Worm (Caenorhabditis elegans): Measurements from ENCODE around the gene wht-8.
A peak's percentile ranks its signal among the peaks of the same experiment; 100 is the strongest.

wht-8 gene

DNA sequence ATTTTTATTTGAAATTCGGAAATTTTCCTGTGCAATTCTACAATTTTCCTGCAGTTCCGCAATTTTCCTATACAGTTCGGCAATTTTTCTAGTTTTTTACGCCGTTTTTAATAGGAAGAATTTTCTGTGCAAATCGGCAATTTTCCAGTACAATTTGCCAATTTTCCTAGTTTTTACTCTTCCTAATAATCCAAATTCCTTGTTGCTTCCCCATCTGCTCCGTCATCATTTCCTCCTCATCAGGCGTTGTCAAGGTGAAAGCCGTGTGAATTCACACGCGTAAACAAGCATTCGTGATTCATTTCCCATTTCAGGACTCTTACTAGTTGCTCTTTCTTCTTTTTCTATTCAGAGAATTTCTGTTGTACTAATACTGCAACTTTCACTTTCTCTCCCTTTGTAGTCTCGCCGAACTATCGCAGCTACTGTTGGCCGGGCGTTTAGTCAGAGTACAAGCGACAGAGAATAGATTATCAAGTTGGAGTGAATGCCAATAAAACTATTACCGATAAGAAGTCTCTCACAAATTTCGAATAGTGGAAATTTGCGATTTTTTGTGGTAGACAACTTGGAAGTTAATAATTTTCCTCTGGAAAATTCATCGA, 23.1 kb downstream of the wht-8 start:
- TF ChIP-seq him-1 (tag; optimal IDR thresholded peaks at IDR 0.05) (no peak), W03F9.2 (tag; optimal IDR thresholded peaks at IDR 0.05) (no peak), dao-5 (tag; optimal IDR thresholded peaks at IDR 0.05) (no peak)

DNA sequence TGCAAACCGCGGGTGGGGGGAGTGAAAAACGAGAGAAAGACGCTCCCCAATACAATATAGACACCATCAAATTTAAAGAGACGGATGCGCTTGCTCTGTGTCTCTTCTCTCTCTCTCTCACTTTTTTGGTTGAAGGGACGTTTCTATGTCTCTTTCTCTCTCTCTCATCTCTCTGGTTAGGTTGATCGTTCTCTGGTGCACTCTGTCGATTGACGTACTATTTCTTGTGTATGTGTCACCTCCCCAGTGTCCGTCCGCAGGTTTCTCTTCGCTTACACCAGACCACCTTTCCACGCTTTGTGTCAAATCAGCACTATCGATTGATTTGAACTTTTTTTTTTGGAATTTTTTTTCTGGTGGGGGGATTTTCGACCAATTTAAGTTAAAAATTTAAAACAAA, 24.8 kb downstream of the wht-8 start:
- TF ChIP-seq dao-5 (tag; optimal IDR thresholded peaks at IDR 0.05) (no peak), W03F9.2 (tag; optimal IDR thresholded peaks at IDR 0.05) (peak; percentile 4)

DNA sequence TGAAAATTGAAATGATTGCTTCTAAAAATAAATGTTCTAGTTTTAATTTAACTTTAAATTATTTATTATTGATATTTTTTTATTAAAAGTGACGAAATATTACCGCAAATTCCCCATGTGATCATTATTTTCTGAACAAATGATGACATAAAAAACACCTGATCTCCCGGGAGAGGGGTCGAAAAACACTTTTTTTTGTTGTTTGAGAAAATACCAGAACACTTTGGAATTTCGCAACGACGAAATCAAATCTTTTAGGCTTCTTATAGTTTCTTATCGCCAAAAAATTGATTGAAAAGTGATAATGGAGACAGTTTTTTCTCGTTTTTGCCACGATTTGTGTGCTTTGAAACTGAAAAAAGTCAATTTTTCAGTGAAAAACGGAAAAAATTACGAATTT, 25.7 kb downstream of the wht-8 start:
- TF ChIP-seq dao-5 (tag; optimal IDR thresholded peaks at IDR 0.05) = no peak

DNA sequence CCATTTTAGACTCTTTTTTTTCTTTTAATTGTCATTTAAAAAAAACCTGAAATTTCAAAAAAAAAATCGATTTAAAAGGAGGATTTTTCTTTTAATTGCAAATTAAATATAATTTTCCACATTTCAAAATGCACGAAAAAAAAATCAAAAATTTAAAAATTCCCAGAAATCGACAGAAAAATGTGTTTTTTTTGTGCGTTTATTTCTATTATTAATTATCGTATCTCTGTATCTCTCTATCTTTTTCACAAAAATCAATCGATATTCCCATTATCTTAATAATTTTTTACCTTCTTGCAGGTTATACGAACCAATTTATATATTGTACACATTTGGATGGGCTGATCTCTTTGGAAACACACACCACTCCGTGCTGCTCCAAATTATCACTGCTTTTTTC, 26.2 kb downstream of the wht-8 start, which contains the start of gene rsks-1:
rsks-1 (plus strand) TSS at position 301 of the 400 bp plus-strand sequence.
- TF ChIP-seq dao-5 (tag; optimal IDR thresholded peaks at IDR 0.05) (no peak), W03F9.2 (tag; optimal IDR thresholded peaks at IDR 0.05) (no peak), him-1 (tag; optimal IDR thresholded peaks at IDR 0.05) (no peak)

DNA sequence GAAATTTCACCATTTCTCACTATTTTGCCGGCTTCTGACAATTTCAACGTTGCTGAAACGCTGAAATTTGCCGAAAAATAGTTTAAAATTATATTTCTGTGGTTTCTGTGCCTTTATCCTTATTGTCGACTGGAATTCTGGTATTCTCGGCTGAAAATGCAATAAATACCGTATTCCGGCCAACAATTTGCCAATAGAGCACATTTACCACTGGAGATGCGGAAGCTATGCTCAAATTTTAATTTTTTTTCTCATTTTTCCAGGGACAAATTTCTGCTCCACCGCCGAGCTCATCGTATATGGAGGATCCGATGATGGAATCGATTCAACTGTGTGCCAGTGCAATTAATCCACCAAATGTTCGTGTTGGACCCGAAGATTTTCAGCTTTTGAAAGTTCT, 28.0 kb downstream of the wht-8 start:
- no peak for TF ChIP-seq W03F9.2 (tag; optimal IDR thresholded peaks at IDR 0.05)
- no peak for TF ChIP-seq him-1 (tag; optimal IDR thresholded peaks at IDR 0.05)
- no peak for TF ChIP-seq dao-5 (tag; optimal IDR thresholded peaks at IDR 0.05)

DNA sequence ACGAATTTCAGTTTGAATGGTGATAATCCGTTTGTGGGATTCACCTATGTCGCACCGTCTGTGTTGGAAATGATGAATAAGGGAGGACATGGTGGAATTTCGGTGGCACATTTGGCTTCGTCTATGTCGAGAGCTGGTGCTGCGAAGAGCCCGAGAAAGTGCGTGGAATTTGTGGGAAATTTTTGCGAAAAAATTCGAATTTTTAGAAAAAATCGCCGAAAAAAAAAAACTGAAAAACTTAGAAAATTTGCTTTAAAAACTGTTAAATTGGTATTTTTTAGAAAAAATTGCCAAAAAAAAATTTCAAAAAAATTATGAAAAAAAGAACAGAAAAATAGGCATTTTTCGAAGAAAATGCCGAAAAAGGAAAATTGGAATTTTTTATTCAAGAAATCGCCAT, 30.3 kb downstream of the wht-8 start:
- TF ChIP-seq dao-5 (tag; optimal IDR thresholded peaks at IDR 0.05) (no peak), W03F9.2 (tag; optimal IDR thresholded peaks at IDR 0.05) (no peak), him-1 (tag; optimal IDR thresholded peaks at IDR 0.05) (no peak)

DNA sequence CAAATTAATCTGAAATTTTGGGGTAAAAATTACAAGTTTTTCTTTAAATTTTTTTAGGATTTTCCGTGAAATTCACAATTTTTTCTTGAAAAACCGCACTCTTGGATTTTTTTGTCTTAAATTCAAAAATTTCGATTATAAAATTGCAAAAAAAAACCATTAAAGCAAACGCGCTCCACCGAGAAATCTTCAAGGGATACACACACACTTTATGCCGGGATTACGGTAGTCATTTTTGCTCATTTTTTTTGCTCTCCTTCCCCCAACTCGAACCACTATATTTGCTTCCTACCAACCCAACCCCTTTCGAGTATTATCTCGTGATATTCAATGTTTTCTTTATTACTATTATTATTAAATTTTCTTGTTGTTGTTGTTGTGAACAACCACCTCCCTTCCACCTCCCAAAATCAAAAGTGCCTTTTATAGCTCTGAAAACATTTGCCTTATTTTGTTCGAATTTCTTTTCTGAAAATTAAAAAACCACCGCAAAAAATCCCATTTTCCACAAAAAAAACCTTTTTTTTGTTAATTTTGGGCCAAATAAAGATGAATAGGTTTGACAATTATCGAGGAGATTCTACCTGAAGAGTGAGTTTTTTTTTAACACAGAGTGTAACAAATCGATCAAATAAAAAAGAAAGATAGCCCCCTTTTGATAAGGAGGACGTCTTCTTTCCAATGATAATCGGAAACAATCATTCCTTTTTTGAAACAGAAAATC, 33.3 kb downstream of the wht-8 start, which contains the start of gene Y47D3A.32:
Y47D3A.32 (plus strand) TSS at position 674 of the 724 bp plus-strand sequence.
- no peak for TF ChIP-seq W03F9.2 (tag; optimal IDR thresholded peaks at IDR 0.05)
- TF ChIP-seq him-1 (tag; optimal IDR thresholded peaks at IDR 0.05) = no peak
- no peak for TF ChIP-seq dao-5 (tag; optimal IDR thresholded peaks at IDR 0.05)

DNA sequence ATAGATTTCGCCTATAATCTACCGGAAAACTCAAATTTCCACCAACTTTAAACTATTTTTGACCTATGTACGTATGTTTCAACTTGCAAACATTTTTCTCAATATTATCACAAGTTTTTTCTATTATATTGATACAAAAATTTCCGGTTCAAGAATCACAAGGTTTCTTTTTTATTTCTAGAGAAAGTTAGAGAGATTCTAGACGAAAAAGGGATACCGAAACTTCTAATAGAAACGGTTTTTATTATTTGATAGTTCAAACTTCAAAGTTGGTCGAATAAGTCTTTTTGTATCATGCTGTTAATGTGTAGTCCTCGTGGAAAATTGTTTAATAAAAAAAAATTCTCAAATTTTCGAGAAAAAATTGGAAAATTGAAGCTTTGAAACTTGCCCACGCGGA, 36.5 kb downstream of the wht-8 start:
- TF ChIP-seq dao-5 (tag; optimal IDR thresholded peaks at IDR 0.05) = no peak
- TF ChIP-seq W03F9.2 (tag; optimal IDR thresholded peaks at IDR 0.05) = no peak
- no peak for TF ChIP-seq him-1 (tag; optimal IDR thresholded peaks at IDR 0.05)

DNA sequence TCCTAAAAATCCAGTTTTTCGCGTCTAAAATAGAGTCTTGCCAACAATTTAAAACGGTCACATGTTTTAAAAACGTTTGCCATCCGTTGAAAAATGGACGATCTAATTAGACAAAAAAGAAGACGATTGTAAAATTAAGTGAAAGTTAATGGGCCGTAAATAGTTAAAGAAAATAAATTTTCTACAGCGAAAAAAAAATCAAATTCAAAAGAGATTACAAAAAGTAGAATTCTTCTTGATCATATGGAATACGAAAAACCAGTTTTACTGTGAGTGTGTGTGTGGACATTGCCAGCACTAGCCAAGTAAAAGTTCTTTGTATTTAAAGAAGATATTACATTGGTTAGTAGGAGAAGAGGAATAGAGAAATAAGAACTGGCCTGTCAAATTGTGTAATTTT, 43.5 kb downstream of the wht-8 start:
- TF ChIP-seq him-1 (tag; optimal IDR thresholded peaks at IDR 0.05) (no peak), dao-5 (tag; optimal IDR thresholded peaks at IDR 0.05) (no peak), W03F9.2 (tag; optimal IDR thresholded peaks at IDR 0.05) (no peak)

DNA sequence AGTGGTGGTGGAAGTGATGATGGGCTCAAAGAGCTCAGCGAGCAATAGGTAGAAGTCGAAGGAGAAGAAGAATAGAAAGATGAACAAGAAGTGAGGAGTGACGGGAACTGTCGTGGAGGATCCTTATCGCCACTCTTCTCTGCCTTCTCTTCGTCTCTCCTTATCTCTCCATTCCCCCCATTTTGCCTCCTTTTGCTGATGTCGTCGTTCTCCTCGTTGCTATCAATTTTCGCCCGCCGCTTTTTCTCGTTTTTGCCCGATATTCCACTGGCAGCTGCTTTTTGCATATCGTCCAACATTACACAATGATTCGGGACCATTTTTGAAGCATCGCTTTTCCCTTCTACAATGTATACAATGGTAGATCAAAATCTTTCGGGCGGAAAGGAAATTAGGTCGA, 48.8 kb downstream of the wht-8 start:
- TF ChIP-seq him-1 (tag; optimal IDR thresholded peaks at IDR 0.05) = no peak
- TF ChIP-seq dao-5 (tag; optimal IDR thresholded peaks at IDR 0.05) = no peak
- TF ChIP-seq W03F9.2 (tag; optimal IDR thresholded peaks at IDR 0.05) = no peak

DNA sequence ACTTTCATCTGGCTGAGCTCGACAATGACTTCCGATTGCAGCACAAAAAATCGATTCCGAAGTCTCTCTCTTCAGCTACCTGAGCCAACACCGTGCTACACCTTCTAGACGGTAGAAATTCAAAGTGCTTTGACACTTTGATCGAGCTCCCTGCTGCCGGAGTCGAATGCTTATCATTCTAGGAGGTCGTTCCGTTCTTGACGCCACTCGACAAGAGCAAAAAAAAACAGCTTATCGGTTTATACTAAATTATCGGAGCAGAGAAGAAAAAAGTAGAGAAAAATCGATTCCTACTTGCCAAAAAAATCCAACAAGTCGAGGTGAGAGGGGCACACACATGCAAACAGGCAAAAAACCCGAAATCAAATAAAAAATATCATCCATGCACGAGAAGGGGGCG, 49.9 kb downstream of the wht-8 start:
- no peak for TF ChIP-seq W03F9.2 (tag; optimal IDR thresholded peaks at IDR 0.05)
- TF ChIP-seq dao-5 (tag; optimal IDR thresholded peaks at IDR 0.05) = no peak
- no peak for TF ChIP-seq him-1 (tag; optimal IDR thresholded peaks at IDR 0.05)

DNA sequence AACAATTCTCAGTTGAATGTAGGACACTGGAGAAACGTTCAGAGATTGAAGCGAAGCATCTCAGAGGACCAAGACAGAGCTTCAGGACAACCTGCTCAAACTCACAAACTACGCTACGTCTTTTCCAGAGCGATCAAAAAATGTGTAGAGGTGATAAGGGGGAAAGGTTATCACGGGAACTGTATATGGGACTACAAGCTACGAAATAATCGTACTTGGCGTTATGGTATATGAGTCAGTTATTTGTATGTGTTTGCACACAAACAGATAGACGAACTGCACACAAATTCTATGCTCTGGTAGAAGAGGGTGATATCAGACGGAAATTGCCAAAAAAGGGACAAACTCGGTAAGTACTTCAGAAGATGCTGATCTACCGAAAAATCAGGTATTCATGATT, 50.6 kb downstream of the wht-8 start:
- TF ChIP-seq him-1 (tag; optimal IDR thresholded peaks at IDR 0.05) = no peak

DNA sequence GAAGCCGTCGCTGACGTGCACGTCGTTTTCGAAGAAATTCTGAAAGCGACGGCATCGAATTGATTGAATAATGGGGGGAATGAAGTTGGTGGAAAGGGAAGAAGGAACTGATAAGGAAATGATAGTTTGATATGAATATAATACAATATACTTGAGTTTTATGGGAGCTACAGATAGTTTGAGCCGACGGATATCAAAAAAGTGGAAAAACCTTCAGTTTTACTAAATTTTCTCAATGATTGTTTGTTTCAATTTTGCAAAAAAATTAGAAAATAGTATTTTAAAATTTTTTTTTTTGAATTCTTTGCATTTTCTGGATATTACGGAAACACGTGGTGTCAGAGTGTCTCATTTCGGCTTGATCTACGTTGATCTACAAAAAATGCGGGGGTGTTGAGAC, 52.2 kb downstream of the wht-8 start, which contains the start of gene obr-1:
obr-1 (minus strand) TSS at position 101 of the 400 bp plus-strand sequence.
- TF ChIP-seq W03F9.2 (tag; optimal IDR thresholded peaks at IDR 0.05) = no peak
- TF ChIP-seq dao-5 (tag; optimal IDR thresholded peaks at IDR 0.05) = no peak
- TF ChIP-seq him-1 (tag; optimal IDR thresholded peaks at IDR 0.05) = no peak

All from whole organism, L4/young adult.